Fruit fly (Drosophila melanogaster) whole organism, prepupa: ENCODE measurements around the gene Mcm6.

ENCODE experiments used
- CG10631 ChIP-seq: fragments of 200-800 bp; sonication (Bioruptor generic); optimal IDR thresholded peaks from 2 replicates; lab custom pipeline; 2016; ENCODE audit warnings: missing biosample characterization, missing genetic modification characterization
- CG10669 ChIP-seq: fragments of 200-800 bp; sonication (Bioruptor generic); optimal IDR thresholded peaks from 3 replicates; lab custom pipeline; 2018; ENCODE audit warnings: missing biosample characterization, mild to moderate bottlenecking, missing genetic modification characterization, moderate library complexity
- CG11294 ChIP-seq: fragments of 200-800 bp; sonication (Bioruptor generic); IDR thresholded peaks from 2 replicates; pipeline ENCODE4 v1.3.6; 2022; ENCODE audit warnings: missing biosample characterization, missing genetic modification characterization
- CG11902 ChIP-seq: fragments of 200-800 bp; sonication (Bioruptor generic); optimal IDR thresholded peaks from 3 replicates; lab custom pipeline; 2016; ENCODE audit warnings: missing biosample characterization, missing genetic modification characterization
- CG15336 ChIP-seq: fragments of 200-800 bp; sonication (Bioruptor generic); IDR thresholded peaks from 2 replicates; pipeline ENCODE4 v1.3.6; 2022; ENCODE audit warnings: missing biosample characterization, missing genetic modification characterization
- CG1621 ChIP-seq: fragments of 200-800 bp; sonication (Bioruptor generic); optimal IDR thresholded peaks from 3 replicates; lab custom pipeline; 2018; ENCODE audit warnings: missing biosample characterization, mild to moderate bottlenecking, missing genetic modification characterization
- CG3032 ChIP-seq: fragments of 200-800 bp; optimal IDR thresholded peaks from 2 replicates; lab custom pipeline; 2019; ENCODE audit warnings: missing biosample characterization, mild to moderate bottlenecking, missing genetic modification characterization, moderate library complexity
- CG31627 ChIP-seq: fragments of 200-800 bp; sonication (Bioruptor generic); optimal IDR thresholded peaks from 3 replicates; lab custom pipeline; 2016; ENCODE audit warnings: missing biosample characterization, missing genetic modification characterization
- CG32006 ChIP-seq: fragments of 200-800 bp; sonication (Bioruptor generic); optimal IDR thresholded peaks from 3 replicates; lab custom pipeline; 2017; ENCODE audit warnings: missing biosample characterization, mild to moderate bottlenecking, missing genetic modification characterization
- CG3919 ChIP-seq: fragments of 200-800 bp; sonication (Bioruptor generic); optimal IDR thresholded peaks from 3 replicates; lab custom pipeline; 2016; ENCODE audit warnings: missing biosample characterization, missing genetic modification characterization
- CG6163 ChIP-seq: fragments of 200-800 bp; sonication (Bioruptor generic); IDR thresholded peaks from 3 replicates; pipeline ENCODE4 v1.3.6; 2022; ENCODE audit warnings: missing biosample characterization, missing genetic modification characterization
- CG6792 ChIP-seq: fragments of 200-800 bp; sonication (Bioruptor generic); optimal IDR thresholded peaks from 3 replicates; lab custom pipeline; 2016; ENCODE audit warnings: missing biosample characterization, missing genetic modification characterization
- CG6808 ChIP-seq: fragments of 200-800 bp; sonication (Bioruptor generic); optimal IDR thresholded peaks from 3 replicates; lab custom pipeline; 2017; ENCODE audit warnings: missing biosample characterization, missing genetic modification characterization, mild to moderate bottlenecking, moderate library complexity, missing genetic modification reagents
- CG6854 ChIP-seq: fragments of 200-800 bp; sonication (Bioruptor generic); optimal IDR thresholded peaks from 2 replicates; lab custom pipeline; 2017; ENCODE audit warnings: missing biosample characterization, mild to moderate bottlenecking, missing genetic modification characterization
- CG7368 ChIP-seq: fragments of 200-800 bp; sonication (Bioruptor generic); optimal IDR thresholded peaks from 3 replicates; lab custom pipeline; 2016; ENCODE audit warnings: missing biosample characterization, missing genetic modification characterization
- CG8119 ChIP-seq: fragments of 200-800 bp; sonication (Bioruptor generic); IDR thresholded peaks from 3 replicates; pipeline ENCODE4 v1.3.6; 2022; ENCODE audit warnings: missing biosample characterization, missing genetic modification characterization
- CG8319 ChIP-seq: fragments of 200-800 bp; sonication (Bioruptor generic); optimal IDR thresholded peaks from 3 replicates; lab custom pipeline; 2016; ENCODE audit warnings: missing biosample characterization, missing genetic modification characterization
- CG9139 ChIP-seq: fragments of 200-800 bp; sonication (Bioruptor generic); optimal IDR thresholded peaks from 3 replicates; lab custom pipeline; 2017; ENCODE audit warnings: missing biosample characterization, mild to moderate bottlenecking, missing genetic modification characterization
- Eip75B ChIP-seq: fragments of 200-800 bp; sonication (Bioruptor generic); optimal IDR thresholded peaks from 3 replicates; lab custom pipeline; 2016; ENCODE audit warnings: missing biosample characterization, missing genetic modification characterization
- Eip78C ChIP-seq: fragments of 200-800 bp; sonication (Bioruptor generic); peaks from one replicate; lab custom pipeline; 2016; ENCODE audit warnings: missing biosample characterization, missing genetic modification characterization
- Eip93F ChIP-seq: fragments of 200-800 bp; sonication (Bioruptor generic); optimal IDR thresholded peaks from 2 replicates; lab custom pipeline; 2016; ENCODE audit warnings: missing biosample characterization, mild to moderate bottlenecking, missing genetic modification characterization
- Ets21C ChIP-seq: fragments of 200-800 bp; sonication (Bioruptor generic); optimal IDR thresholded peaks from 3 replicates; lab custom pipeline; 2016; ENCODE audit warnings: missing biosample characterization, missing genetic modification characterization
- Ets96B ChIP-seq: fragments of 200-800 bp; optimal IDR thresholded peaks from 2 replicates; lab custom pipeline; 2019; ENCODE audit warnings: missing biosample characterization, mild to moderate bottlenecking, missing genetic modification characterization, moderate library complexity
- Gug ChIP-seq: fragments of 200-800 bp; sonication (Bioruptor generic); IDR thresholded peaks from 2 replicates; pipeline ENCODE4 v1.3.6; 2022; ENCODE audit warnings: missing biosample characterization, missing genetic modification characterization
- Hr38 ChIP-seq: sonication (Bioruptor generic); optimal IDR thresholded peaks from 2 replicates; lab custom pipeline; 2016; ENCODE audit warnings: missing biosample characterization, missing genetic modification characterization
- Hr4 ChIP-seq: fragments of 200-800 bp; sonication (Bioruptor generic); optimal IDR thresholded peaks from 3 replicates; lab custom pipeline; 2016; ENCODE audit warnings: missing biosample characterization, missing genetic modification characterization
- Lpt ChIP-seq: fragments of 200-800 bp; sonication (Bioruptor generic); optimal IDR thresholded peaks from 3 replicates; lab custom pipeline; 2016; ENCODE audit warnings: missing biosample characterization, missing genetic modification characterization
- Met ChIP-seq: fragments of 200-800 bp; sonication (Bioruptor generic); optimal IDR thresholded peaks from 3 replicates; lab custom pipeline; 2016; ENCODE audit warnings: missing biosample characterization, missing genetic modification characterization
- OdsH ChIP-seq: fragments of 200-800 bp; sonication (Bioruptor generic); optimal IDR thresholded peaks from 3 replicates; lab custom pipeline; 2016; ENCODE audit warnings: missing biosample characterization, missing genetic modification characterization
- Sox14 ChIP-seq: fragments of 200-800 bp; sonication (Bioruptor generic); optimal IDR thresholded peaks from 3 replicates; lab custom pipeline; 2016; ENCODE audit warnings: missing biosample characterization, missing genetic modification characterization
- Sox15 ChIP-seq: fragments of 200-800 bp; sonication (Bioruptor generic); optimal IDR thresholded peaks from 3 replicates; lab custom pipeline; 2016; ENCODE audit warnings: missing biosample characterization, missing genetic modification characterization
- acj6 ChIP-seq: fragments of 200-800 bp; sonication (Bioruptor generic); optimal IDR thresholded peaks from 3 replicates; lab custom pipeline; 2016; ENCODE audit warnings: missing biosample characterization, missing genetic modification characterization
- dsx ChIP-seq: fragments of 200-800 bp; optimal IDR thresholded peaks from 3 replicates; lab custom pipeline; 2019; ENCODE audit warnings: missing biosample characterization, mild to moderate bottlenecking, missing genetic modification characterization, moderate library complexity; ENCODE audit not compliant: poor library complexity, severe bottlenecking
- eg ChIP-seq: fragments of 200-800 bp; sonication (Bioruptor generic); IDR thresholded peaks from 3 replicates; pipeline ENCODE4 v1.3.6; 2022; ENCODE audit warnings: missing biosample characterization, missing genetic modification characterization
- esn ChIP-seq: fragments of 200-800 bp; sonication (Bioruptor generic); optimal IDR thresholded peaks from 2 replicates; lab custom pipeline; 2016; ENCODE audit warnings: missing biosample characterization, mild to moderate bottlenecking, missing genetic modification characterization, moderate library complexity
- fd59A ChIP-seq: fragments of 200-800 bp; sonication (Bioruptor generic); optimal IDR thresholded peaks from 2 replicates; lab custom pipeline; 2017; ENCODE audit warnings: missing biosample characterization, mild to moderate bottlenecking, missing genetic modification characterization, missing genetic modification reagents
- fkh ChIP-seq: fragments of 200-800 bp; sonication (Bioruptor generic); optimal IDR thresholded peaks from 3 replicates; lab custom pipeline; 2017; ENCODE audit warnings: missing biosample characterization, mild to moderate bottlenecking, missing genetic modification characterization, moderate library complexity
- lz ChIP-seq: fragments of 200-800 bp; sonication (Bioruptor generic); optimal IDR thresholded peaks from 3 replicates; lab custom pipeline; 2016; ENCODE audit warnings: missing biosample characterization, missing genetic modification characterization
- net ChIP-seq: fragments of 200-800 bp; sonication (Bioruptor generic); optimal IDR thresholded peaks from 3 replicates; lab custom pipeline; 2016; ENCODE audit warnings: missing biosample characterization, missing genetic modification characterization
- pdm3 ChIP-seq: fragments of 200-800 bp; sonication (Bioruptor generic); optimal IDR thresholded peaks from 3 replicates; lab custom pipeline; 2016; ENCODE audit warnings: missing biosample characterization, missing genetic modification characterization
- ss ChIP-seq, 2 experiments: fragments of 200-800 bp; sonication (Bioruptor generic); optimal IDR thresholded peaks; 2 replicates in 1 of 2; 3 replicates in 1 of 2; lab custom pipeline; 2017 to 2018; ENCODE audit warnings: mild to moderate bottlenecking in 2 of 2, missing biosample characterization in 2 of 2, missing genetic modification characterization in 2 of 2, moderate library complexity in 1 of 2
- svp ChIP-seq: fragments of 200-800 bp; sonication (Bioruptor generic); peaks from one replicate; lab custom pipeline; 2016; ENCODE audit warnings: missing biosample characterization, missing genetic modification characterization
- vri ChIP-seq: fragments of 200-800 bp; sonication (Bioruptor generic); optimal IDR thresholded peaks from 3 replicates; lab custom pipeline; 2016; ENCODE audit warnings: missing biosample characterization, mild to moderate bottlenecking, missing genetic modification characterization

Gene Mcm6

DNA sequence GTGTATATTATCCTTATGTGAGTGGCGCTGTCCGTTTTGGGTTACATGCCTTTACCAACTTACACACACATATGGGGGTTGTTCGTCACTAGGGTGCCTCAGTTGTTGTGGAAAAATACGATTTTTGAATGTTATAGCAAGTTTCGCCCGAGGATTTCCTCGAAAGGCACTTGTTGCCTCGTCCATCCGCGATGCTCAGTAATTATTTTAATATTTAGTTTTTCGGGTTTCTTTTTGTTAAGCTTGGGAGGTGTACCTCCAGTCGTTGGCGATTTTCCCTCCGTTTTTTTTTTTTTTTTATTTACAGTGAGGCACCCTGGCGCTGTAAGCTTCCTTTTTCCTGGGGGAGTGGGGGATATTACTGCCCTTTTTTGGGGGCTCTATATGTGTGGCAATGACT lies 22.3 kb downstream of the Mcm6 start (continued):
- TF ChIP-seq Lpt (peak; percentile 64), Eip78C (GFP tag; lab: Kevin White, UChicago) (peak; percentile 95), Hr38 (GFP tag; lab: Kevin White, UChicago) (no peak), CG32006 (GFP tag; lab: Kevin White, UChicago) (peak; percentile 76), Sox14 (GFP tag; lab: Kevin White, UChicago) (peak; percentile 79), lz (GFP tag; lab: Kevin White, UChicago) (peak; percentile 81), Gug (GFP tag; lab: Robert Waterston, UW) (peak; percentile 43; the same call in 1 of the 2 replicates), fkh (GFP tag; lab: Kevin White, UChicago) (no peak), CG11902 (peak; percentile 41), CG3919 (GFP tag; lab: Kevin White, UChicago) (peak; percentile 77), CG3032 (tag; lab: Kevin White, UChicago) (peak; percentile 70), Sox15 (peak; percentile 50), acj6 (GFP tag; lab: Kevin White, UChicago) (peak; percentile 81), CG7368 (GFP tag; lab: Kevin White, UChicago) (peak; percentile 67), esn (peak; percentile 86), CG8119 (GFP tag; lab: Robert Waterston, UW) (peak; percentile 85), dsx (GFP tag; lab: Kevin White, UChicago) (peak; percentile 68), CG11294 (GFP tag; lab: Robert Waterston, UW) (peak; percentile 35; the same call in 1 of the 2 replicates), CG6163 (peak; percentile 82), Eip75B (GFP tag; lab: Kevin White, UChicago) (peak; percentile 76), OdsH (GFP tag; lab: Kevin White, UChicago) (peak; percentile 80), CG8319 (peak; percentile 37), CG1621 (tag; lab: Kevin White, UChicago) (peak; percentile 55), CG10669 (GFP tag; lab: Kevin White, UChicago) (peak; percentile 71), Ets21C (peak; percentile 71), CG31627 (GFP tag; lab: Kevin White, UChicago) (peak; percentile 72), net (GFP tag; lab: Kevin White, UChicago) (peak; percentile 76)
- TF ChIP-seq, all 60 proteins: peak for 56

DNA sequence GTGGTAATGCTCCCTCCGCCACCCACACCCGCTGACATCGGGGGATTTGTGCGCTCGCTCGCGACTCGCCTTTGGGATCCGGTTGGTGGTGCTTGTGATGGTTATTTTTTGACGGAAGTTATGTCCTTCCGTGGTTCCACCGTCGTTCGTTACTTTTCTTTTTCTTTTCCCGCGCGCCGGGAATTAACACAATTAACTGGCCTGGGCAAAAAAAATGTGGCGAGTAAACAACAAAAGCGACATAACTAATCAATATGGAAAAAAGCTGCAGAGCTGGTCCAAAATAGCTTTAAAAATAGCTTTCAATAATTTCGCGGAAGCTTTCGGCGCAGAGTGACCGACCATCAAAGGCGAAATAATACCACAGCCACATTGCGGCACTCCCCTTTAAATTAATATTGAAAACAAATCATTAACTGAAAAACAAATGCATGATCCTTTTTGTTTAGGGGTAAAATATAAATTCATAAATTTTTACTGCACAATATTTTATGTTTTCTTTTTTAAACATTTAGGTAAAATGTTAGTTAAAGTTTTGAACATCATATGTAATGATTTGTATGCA lies 24.1 kb downstream of the Mcm6 start, which contains the start of gene CG14440:
Gene CG14440, minus strand, starts transcription at position 320 of the 565 bp plus-strand sequence.
- peak; percentile 4 to 45 for TF ChIP-seq ss (GFP tag; optimal IDR thresholded peaks at IDR 0.05; lab: Kevin White, UChicago)
- TF ChIP-seq vri, result peak; percentile 30
- no peak for TF ChIP-seq CG6163
- TF ChIP-seq CG1621 (tag; lab: Kevin White, UChicago), result peak; percentile 40
- TF ChIP-seq Sox15, result no peak
- TF ChIP-seq CG6854 (GFP tag; lab: Kevin White, UChicago), result peak; percentile 35
- TF ChIP-seq pdm3 (GFP tag; lab: Kevin White, UChicago), result no peak
- peak; percentile 15 for TF ChIP-seq CG6808
- peak; percentile 68 for TF ChIP-seq fkh (GFP tag; lab: Kevin White, UChicago)
- TF ChIP-seq CG15336, result 0 out of 2 replicates have a peak, but pooled peaks have one; percentile 14
- peak; percentile 16 for TF ChIP-seq Eip78C (GFP tag; lab: Kevin White, UChicago)

DNA sequence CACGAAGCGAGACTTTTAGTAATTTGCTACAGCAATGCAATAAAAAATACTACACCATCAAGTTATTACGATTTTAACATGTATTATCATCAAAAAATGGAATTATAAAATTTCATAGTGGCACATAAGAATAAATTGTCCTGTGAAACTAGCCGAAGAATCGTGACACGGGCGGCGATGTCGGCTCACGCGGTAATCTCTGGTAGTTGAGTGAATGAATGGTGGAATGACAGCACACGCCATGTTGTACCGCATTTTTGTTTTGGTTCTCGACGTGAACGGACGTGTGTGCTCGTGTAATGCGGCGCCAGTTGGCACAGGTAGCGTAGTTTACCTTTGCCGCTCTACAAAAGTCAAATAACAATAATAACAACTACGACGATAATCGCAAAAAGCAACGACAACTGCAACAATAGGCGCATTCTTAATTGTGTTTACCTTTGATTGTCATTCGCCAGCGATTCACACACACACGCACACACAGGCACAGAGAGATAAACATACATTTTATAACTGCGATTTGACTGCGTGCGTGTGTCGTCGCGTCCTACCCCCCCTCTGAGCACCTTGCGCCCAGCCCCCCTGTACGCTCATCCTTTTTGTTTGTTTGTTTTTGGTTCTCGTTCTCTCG lies 25.2 kb downstream of the Mcm6 start, which contains the start of gene CG14441:
Gene CG14441, plus strand, starts transcription at position 254 of the 631 bp plus-strand sequence.
- TF ChIP-seq Eip93F, result peak; percentile 67
- peak; percentile 24 for TF ChIP-seq CG32006 (GFP tag; lab: Kevin White, UChicago)
- TF ChIP-seq CG11902, result no peak
- TF ChIP-seq lz (GFP tag; lab: Kevin White, UChicago), result peak; percentile 38
- TF ChIP-seq Ets21C, result peak; percentile 17
- TF ChIP-seq CG10669 (GFP tag; lab: Kevin White, UChicago), result peak; percentile 29
- TF ChIP-seq CG6163, result peak; percentile 54; the same call in 1 of the 3 replicates
- peak; percentile 75 to 81 for TF ChIP-seq ss (GFP tag; optimal IDR thresholded peaks at IDR 0.05; lab: Kevin White, UChicago)
- peak; percentile 70 for TF ChIP-seq CG9139 (GFP tag; lab: Kevin White, UChicago)
- peak; percentile 69 for TF ChIP-seq Met (GFP tag; lab: Kevin White, UChicago)
- TF ChIP-seq OdsH (GFP tag; lab: Kevin White, UChicago), result peak; percentile 29
- peak; percentile 37 for TF ChIP-seq Ets96B (tag; lab: Kevin White, UChicago)
- no peak for TF ChIP-seq fd59A (GFP tag; lab: Kevin White, UChicago)
- peak; percentile 18 for TF ChIP-seq CG1621 (tag; lab: Kevin White, UChicago)
- no peak for TF ChIP-seq Sox15
- peak; percentile 6 for TF ChIP-seq CG10631
- TF ChIP-seq CG8119 (GFP tag; lab: Robert Waterston, UW), result no peak; the same call in 1 of the 3 replicates
- TF ChIP-seq CG8319, result no peak
- TF ChIP-seq CG11294 (GFP tag; lab: Robert Waterston, UW), result no peak
- TF ChIP-seq CG3032 (tag; lab: Kevin White, UChicago), result peak; percentile 43
- peak; percentile 61 for TF ChIP-seq CG3919 (GFP tag; lab: Kevin White, UChicago)
- TF ChIP-seq Gug (GFP tag; lab: Robert Waterston, UW), result no peak
- peak; percentile 68 for TF ChIP-seq svp (GFP tag; lab: Kevin White, UChicago)
- peak; percentile 62 for TF ChIP-seq vri
- peak; percentile 37 for TF ChIP-seq Hr4 (GFP tag; lab: Kevin White, UChicago)
- peak; percentile 47 for TF ChIP-seq CG6792 (GFP tag; lab: Kevin White, UChicago)
- TF ChIP-seq CG6854 (GFP tag; lab: Kevin White, UChicago), result peak; percentile 55
- peak; percentile 32; the same call in 1 of the 3 replicates for TF ChIP-seq eg (GFP tag; lab: Robert Waterston, UW)
